Worm (Caenorhabditis elegans) whole organism, L1 larva: ENCODE measurements around the gene eif-3.L.
A peak's percentile ranks its signal among the peaks of the same experiment; 100 is the strongest.

Source experiments
- C04F5.9 ChIP-seq: sonication (generic microtip); optimal IDR thresholded peaks from 2 replicates; lab custom pipeline; 2016; ENCODE audit warnings: missing genetic modification characterization, missing compliant biosample characterization
- C16A3.4 ChIP-seq: fragments of 150-350 bp; optimal IDR thresholded peaks from 2 replicates; lab custom pipeline; 2014; ENCODE audit warnings: missing biosample characterization, missing genetic modification characterization
- alr-1 ChIP-seq: fragments of 200-800 bp; sonication (Bioruptor generic); optimal IDR thresholded peaks from 2 replicates; lab custom pipeline; 2018; ENCODE audit warnings: borderline replicate concordance, mild to moderate bottlenecking, missing genetic modification characterization, missing compliant biosample characterization
- aly-2 ChIP-seq: fragments of 150-350 bp; optimal IDR thresholded peaks from 2 replicates; lab custom pipeline; 2014; ENCODE audit warnings: missing biosample characterization, missing genetic modification characterization
- ama-1 ChIP-seq: fragments of 150-350 bp; optimal IDR thresholded peaks from 2 replicates; lab custom pipeline; 2014
- blmp-1 ChIP-seq: fragments of 150-350 bp; optimal IDR thresholded peaks from 2 replicates; lab custom pipeline; 2014; ENCODE audit warnings: missing biosample characterization, missing genetic modification characterization
- ceh-63 ChIP-seq: fragments of 200-800 bp; sonication (Bioruptor generic); optimal IDR thresholded peaks from 2 replicates; lab custom pipeline; 2018; ENCODE audit warnings: mild to moderate bottlenecking, missing genetic modification characterization, missing compliant biosample characterization
- ceh-8 ChIP-seq: fragments of 200-800 bp; sonication (Bioruptor generic); optimal IDR thresholded peaks from 2 replicates; lab custom pipeline; 2018; ENCODE audit warnings: mild to moderate bottlenecking, missing genetic modification characterization, moderate library complexity, missing compliant biosample characterization
- ceh-88 ChIP-seq: fragments of 200-800 bp; sonication (Bioruptor generic); IDR thresholded peaks from 2 replicates; pipeline ENCODE4 v1.3.6; 2022; ENCODE audit warnings: missing genetic modification characterization, missing compliant biosample characterization
- ces-1 ChIP-seq: fragments of 150-350 bp; optimal IDR thresholded peaks from 2 replicates; lab custom pipeline; 2014; ENCODE audit warnings: missing biosample characterization, missing genetic modification reagents, missing genetic modification characterization
- dpl-1 ChIP-seq, 3 experiments: fragments of 150-350 bp in 2 of 3; sonication (generic microtip) in 1 of 3; optimal IDR thresholded peaks; 2 replicates each; lab custom pipeline; 2014 to 2017; ENCODE audit warnings: missing biosample characterization in 3 of 3, missing genetic modification characterization in 3 of 3, missing genetic modification reagents in 3 of 3
- efl-3 ChIP-seq: fragments of 200-800 bp; sonication (Bioruptor generic); optimal IDR thresholded peaks from 2 replicates; lab custom pipeline; 2018; ENCODE audit warnings: mild to moderate bottlenecking, missing genetic modification characterization, missing compliant biosample characterization
- egl-13 ChIP-seq: sonication (generic microtip); optimal IDR thresholded peaks from 2 replicates; lab custom pipeline; 2016; ENCODE audit warnings: missing genotype, missing genetic modification reagents, missing genetic modification characterization, missing compliant biosample characterization
- elt-2 ChIP-seq: sonication (generic microtip); optimal IDR thresholded peaks from 2 replicates; lab custom pipeline; 2016; ENCODE audit warnings: missing genetic modification characterization, mild to moderate bottlenecking, inconsistent platforms, missing compliant biosample characterization, missing genetic modification reagents
- ets-5 ChIP-seq: fragments of 200-800 bp; sonication (Bioruptor generic); IDR thresholded peaks from 2 replicates; pipeline ENCODE4 v1.3.6; 2022; ENCODE audit warnings: missing genetic modification characterization, missing compliant biosample characterization
- fkh-10 ChIP-seq: sonication (generic microtip); optimal IDR thresholded peaks from 2 replicates; lab custom pipeline; 2017; ENCODE audit warnings: missing biosample characterization, missing genetic modification reagents, missing genetic modification characterization
- fos-1 ChIP-seq: fragments of 150-350 bp; optimal IDR thresholded peaks from 2 replicates; lab custom pipeline; 2014; ENCODE audit warnings: missing biosample characterization, missing genetic modification characterization
- grh-1 ChIP-seq: fragments of 200-800 bp; sonication (Bioruptor generic); IDR thresholded peaks from 2 replicates; pipeline ENCODE4 v1.3.6; 2022; ENCODE audit warnings: missing genetic modification reagents, missing genetic modification characterization, missing compliant biosample characterization
- hlh-17 ChIP-seq: fragments of 200-800 bp; sonication (Bioruptor generic); optimal IDR thresholded peaks from 2 replicates; lab custom pipeline; 2018; ENCODE audit warnings: missing genetic modification characterization, mild to moderate bottlenecking, missing compliant biosample characterization, moderate library complexity, borderline replicate concordance
- hlh-4 ChIP-seq: sonication (generic microtip); optimal IDR thresholded peaks from 2 replicates; lab custom pipeline; 2016; ENCODE audit warnings: mild to moderate bottlenecking, missing genetic modification characterization, missing compliant biosample characterization
- hpl-2 ChIP-seq: fragments of 150-350 bp; optimal IDR thresholded peaks from 2 replicates; lab custom pipeline; 2014; ENCODE audit warnings: missing biosample characterization, missing genetic modification reagents, missing genetic modification characterization
- irx-1 ChIP-seq: sonication (generic microtip); optimal IDR thresholded peaks from 2 replicates; lab custom pipeline; 2016; ENCODE audit warnings: missing genetic modification characterization, missing compliant biosample characterization
- isw-1 ChIP-seq: fragments of 200-800 bp; sonication (Bioruptor generic); IDR thresholded peaks from 2 replicates; pipeline ENCODE4 v1.3.6; 2022; ENCODE audit warnings: missing genetic modification characterization, missing compliant biosample characterization
- lin-13 ChIP-seq: fragments of 150-350 bp; optimal IDR thresholded peaks from 2 replicates; lab custom pipeline; 2014; ENCODE audit warnings: missing biosample characterization, missing genetic modification reagents, missing genetic modification characterization
- lin-14 ChIP-seq: fragments of 200-800 bp; sonication (Bioruptor generic); optimal IDR thresholded peaks from 2 replicates; lab custom pipeline; 2018; ENCODE audit warnings: mild to moderate bottlenecking, missing genetic modification characterization, moderate library complexity, missing compliant biosample characterization
- lin-15B ChIP-seq: fragments of 150-350 bp; sonication (generic microtip); optimal IDR thresholded peaks from 3 replicates; lab custom pipeline; 2014; ENCODE audit warnings: missing biosample characterization, missing genetic modification characterization
- lin-39 ChIP-seq: fragments of 150-350 bp; optimal IDR thresholded peaks from 2 replicates; lab custom pipeline; 2014; ENCODE audit warnings: missing biosample characterization, missing genetic modification reagents, missing genetic modification characterization
- lir-3 ChIP-seq: sonication (generic microtip); optimal IDR thresholded peaks from 2 replicates; lab custom pipeline; 2016; ENCODE audit warnings: mild to moderate bottlenecking, missing genetic modification characterization, moderate library complexity, missing compliant biosample characterization; ENCODE audit not compliant: poor library complexity
- lsy-2 ChIP-seq, 2 experiments: fragments of 150-350 bp; optimal IDR thresholded peaks; 2 replicates each; lab custom pipeline; 2014; ENCODE audit warnings: missing biosample characterization in 2 of 2, missing genetic modification characterization in 2 of 2
- mef-2 ChIP-seq: fragments of 150-350 bp; optimal IDR thresholded peaks from 2 replicates; lab custom pipeline; 2014; ENCODE audit warnings: missing biosample characterization, missing genetic modification characterization
- nhr-11 ChIP-seq: fragments of 150-350 bp; optimal IDR thresholded peaks from 2 replicates; lab custom pipeline; 2014; ENCODE audit warnings: missing biosample characterization, missing genetic modification characterization
- nhr-20 ChIP-seq: sonication (generic microtip); optimal IDR thresholded peaks from 2 replicates; lab custom pipeline; 2016; ENCODE audit warnings: mild to moderate bottlenecking, missing genetic modification characterization, missing compliant biosample characterization
- nhr-237 ChIP-seq: fragments of 150-350 bp; optimal IDR thresholded peaks from 2 replicates; lab custom pipeline; 2014; ENCODE audit warnings: missing biosample characterization, missing genetic modification characterization
- nhr-47 ChIP-seq: sonication (generic microtip); optimal IDR thresholded peaks from 2 replicates; lab custom pipeline; 2016; ENCODE audit warnings: mild to moderate bottlenecking, missing genetic modification characterization, moderate library complexity, missing compliant biosample characterization
- nhr-71 ChIP-seq: sonication (generic microtip); optimal IDR thresholded peaks from 2 replicates; lab custom pipeline; 2016; ENCODE audit warnings: mild to moderate bottlenecking, missing genetic modification characterization, moderate library complexity, missing compliant biosample characterization
- nhr-76 ChIP-seq: sonication (generic microtip); optimal IDR thresholded peaks from 2 replicates; lab custom pipeline; 2017; ENCODE audit warnings: missing biosample characterization, missing genetic modification characterization
- nhr-77 ChIP-seq: fragments of 150-350 bp; optimal IDR thresholded peaks from 2 replicates; lab custom pipeline; 2014; ENCODE audit warnings: missing biosample characterization, missing genetic modification characterization
- nhr-85 ChIP-seq: sonication (generic microtip); peaks from one replicate; lab custom pipeline; 2016; ENCODE audit warnings: missing genetic modification characterization, inconsistent platforms, missing compliant biosample characterization
- nhr-90 ChIP-seq: sonication (generic microtip); optimal IDR thresholded peaks from 2 replicates; lab custom pipeline; 2016; ENCODE audit warnings: mild to moderate bottlenecking, missing genetic modification characterization, missing compliant biosample characterization; ENCODE audit not compliant: poor library complexity
- pag-3 ChIP-seq: sonication (generic microtip); optimal IDR thresholded peaks from 2 replicates; lab custom pipeline; 2017; ENCODE audit warnings: missing genetic modification characterization, mild to moderate bottlenecking, missing compliant biosample characterization, antibody characterized with exemption, borderline replicate concordance; ENCODE audit not compliant: insufficient read depth
- pax-3 ChIP-seq: fragments of 200-800 bp; sonication (Bioruptor generic); optimal IDR thresholded peaks from 2 replicates; lab custom pipeline; 2018; ENCODE audit warnings: mild to moderate bottlenecking, missing genetic modification characterization, moderate library complexity, missing compliant biosample characterization
- pqm-1 ChIP-seq: sonication (generic microtip); optimal IDR thresholded peaks from 3 replicates; lab custom pipeline; 2017; ENCODE audit warnings: missing biosample characterization, missing genetic modification characterization
- skn-1 ChIP-seq: fragments of 150-350 bp; optimal IDR thresholded peaks from 2 replicates; lab custom pipeline; 2014; ENCODE audit warnings: missing biosample characterization, missing genetic modification characterization
- snpc-4 ChIP-seq: fragments of 150-350 bp; optimal IDR thresholded peaks from 2 replicates; lab custom pipeline; 2014; ENCODE audit warnings: missing biosample characterization, missing genetic modification characterization
- sptf-1 ChIP-seq: fragments of 150-350 bp; optimal IDR thresholded peaks from 2 replicates; lab custom pipeline; 2014; ENCODE audit warnings: missing biosample characterization, missing genetic modification characterization
- sup-37 ChIP-seq: fragments of 200-800 bp; sonication (Bioruptor generic); optimal IDR thresholded peaks from 2 replicates; lab custom pipeline; 2018; ENCODE audit warnings: mild to moderate bottlenecking, missing genetic modification characterization, missing compliant biosample characterization
- swsn-7 ChIP-seq: sonication (generic microtip); optimal IDR thresholded peaks from 2 replicates; lab custom pipeline; 2016; ENCODE audit warnings: missing genetic modification characterization, missing compliant biosample characterization
- tlp-1 ChIP-seq: fragments of 150-350 bp; optimal IDR thresholded peaks from 2 replicates; lab custom pipeline; 2014; ENCODE audit warnings: missing biosample characterization, missing genetic modification characterization
- unc-30 ChIP-seq: sonication (generic microtip); optimal IDR thresholded peaks from 2 replicates; lab custom pipeline; 2017; ENCODE audit warnings: missing biosample characterization, missing genetic modification characterization
- unc-86 ChIP-seq: sonication (generic microtip); optimal IDR thresholded peaks from 2 replicates; lab custom pipeline; 2016; ENCODE audit warnings: missing genetic modification characterization, missing compliant biosample characterization
- zag-1 ChIP-seq: fragments of 150-350 bp; optimal IDR thresholded peaks from 2 replicates; lab custom pipeline; 2014; ENCODE audit warnings: missing biosample characterization, missing genetic modification characterization
- ztf-11 ChIP-seq, 2 experiments: sonication (generic microtip); optimal IDR thresholded peaks; 2 replicates each; lab custom pipeline; 2016 to 2017; ENCODE audit warnings: missing genetic modification characterization in 2 of 2, missing biosample characterization in 1 of 2, missing compliant biosample characterization in 1 of 2
- ztf-4 ChIP-seq: fragments of 150-350 bp; optimal IDR thresholded peaks from 2 replicates; lab custom pipeline; 2014; ENCODE audit warnings: missing biosample characterization, missing genetic modification characterization

The eif-3.L gene

ce11 chrII:5661735-5662177 is 39.5 kb upstream of the eif-3.L start (continued):
- peak; percentile 85 for TF ChIP-seq C16A3.4
- peak; percentile 98 for TF ChIP-seq ztf-4 (tag; lab: Kevin White, UChicago)
- TF ChIP-seq ceh-8: peak; percentile 21
- peak; percentile 76 for TF ChIP-seq mef-2 (tag; lab: Kevin White, UChicago)
- TF ChIP-seq egl-13 (tag; lab: Kevin White, UChicago): peak; percentile 78
- TF ChIP-seq lsy-2 (tag; optimal IDR thresholded peaks at IDR 0.05; lab: Kevin White, UChicago): peak; percentile 77 to 88
- peak; percentile 47 for TF ChIP-seq nhr-237 (tag; lab: Kevin White, UChicago)
- TF ChIP-seq lin-39 (tag; lab: Kevin White, UChicago): no peak
- no peak for TF ChIP-seq pag-3
- TF ChIP-seq lin-13 (GFP tag; lab: Kevin White, UChicago): peak; percentile 73
- TF ChIP-seq hpl-2 (GFP tag; lab: Kevin White, UChicago): no peak
- TF ChIP-seq unc-86 (tag; lab: Kevin White, UChicago): peak; percentile 83
- no peak for TF ChIP-seq hlh-17 (GFP tag; lab: Kevin White, UChicago)
- peak; percentile 41 for TF ChIP-seq pqm-1
- peak; percentile 35 for TF ChIP-seq lir-3
- peak; percentile 92 for TF ChIP-seq swsn-7 (tag; lab: Kevin White, UChicago)
- peak; percentile 87 for TF ChIP-seq nhr-20 (tag; lab: Kevin White, UChicago)
- peak; percentile 25 for TF ChIP-seq nhr-11
- TF ChIP-seq ztf-11 (tag; optimal IDR thresholded peaks at IDR 0.05; lab: Kevin White, UChicago): peak in 1 of 2 experiments; percentile 77
- TF ChIP-seq fkh-10 (GFP tag; lab: Kevin White, UChicago): peak; percentile 66
- peak; percentile 80 for TF ChIP-seq elt-2 (tag; lab: Kevin White, UChicago)
- TF ChIP-seq ceh-88 (GFP tag; lab: Robert Waterston, UW): peak; percentile 85
- TF ChIP-seq nhr-47 (tag; lab: Kevin White, UChicago): peak; percentile 85
- TF ChIP-seq lin-14 (GFP tag; lab: Kevin White, UChicago): peak; percentile 88
- TF ChIP-seq nhr-76 (tag; lab: Kevin White, UChicago): peak; percentile 36
- TF ChIP-seq isw-1 (GFP tag; lab: Robert Waterston, UW): peak; percentile 75
- TF ChIP-seq nhr-90: peak; percentile 82
- TF ChIP-seq hlh-4 (tag; lab: Kevin White, UChicago): no peak
- TF ChIP-seq blmp-1 (tag; lab: Kevin White, UChicago): peak; percentile 47
- no peak for TF ChIP-seq unc-30 (tag; lab: Kevin White, UChicago)
- no peak for TF ChIP-seq tlp-1 (tag; lab: Kevin White, UChicago)
- peak; percentile 34 to 62 (median 48) for TF ChIP-seq dpl-1 (GFP tag; optimal IDR thresholded peaks at IDR 0.05; lab: Kevin White, UChicago)
- TF ChIP-seq irx-1 (tag; lab: Kevin White, UChicago): peak; percentile 23
- peak; percentile 74 for TF ChIP-seq zag-1
- TF ChIP-seq ces-1 (GFP tag; lab: Kevin White, UChicago): peak; percentile 67
- no peak for TF ChIP-seq alr-1 (tag; lab: Kevin White, UChicago)
- TF ChIP-seq ets-5 (GFP tag; lab: Robert Waterston, UW): no peak
- TF ChIP-seq sptf-1 (tag; lab: Kevin White, UChicago): no peak
- TF ChIP-seq grh-1 (GFP tag; lab: Robert Waterston, UW): peak; percentile 73
- TF ChIP-seq ama-1 (lab: Kevin White, UChicago): peak; percentile 99
- no peak for TF ChIP-seq ceh-63
- TF ChIP-seq pax-3 (tag; lab: Kevin White, UChicago): peak; percentile 86
- peak; percentile 88 for TF ChIP-seq nhr-85
- no peak for TF ChIP-seq efl-3 (GFP tag; lab: Kevin White, UChicago)
- TF ChIP-seq fos-1 (tag; lab: Kevin White, UChicago): peak; percentile 84
- peak; percentile 83 for TF ChIP-seq nhr-77 (tag; lab: Kevin White, UChicago)
- TF ChIP-seq C04F5.9: no peak
- peak; percentile 58 for TF ChIP-seq snpc-4
- TF ChIP-seq sup-37 (GFP tag; lab: Kevin White, UChicago): no peak
- TF ChIP-seq nhr-71 (tag; lab: Kevin White, UChicago): peak; percentile 93
- TF ChIP-seq skn-1 (tag; lab: Kevin White, UChicago): peak; percentile 60
- no peak for TF ChIP-seq lin-15B
- peak; percentile 66 for TF ChIP-seq aly-2
